Worm (Caenorhabditis elegans) whole organism, early embryonic: Measurements from ENCODE around the gene aaim-1.

Experiments
- B0310.2 ChIP-seq: sonication (generic microtip); optimal IDR thresholded peaks from 2 replicates; lab custom pipeline; 2016; ENCODE audit warnings: mild to moderate bottlenecking, missing genetic modification characterization, missing compliant biosample characterization
- F13C5.2 ChIP-seq: sonication (generic microtip); optimal IDR thresholded peaks from 2 replicates; lab custom pipeline; 2017; ENCODE audit warnings: mild to moderate bottlenecking, missing genetic modification characterization, inconsistent platforms, missing compliant biosample characterization
- aly-1 ChIP-seq: sonication (generic microtip); optimal IDR thresholded peaks from 2 replicates; lab custom pipeline; 2016; ENCODE audit warnings: missing genetic modification characterization, missing compliant biosample characterization
- ama-1 ChIP-seq: fragments of 150-350 bp; optimal IDR thresholded peaks from 2 replicates; lab custom pipeline; 2014
- ceh-13 ChIP-seq: fragments of 200-800 bp; sonication (Bioruptor generic); optimal IDR thresholded peaks from 2 replicates; lab custom pipeline; 2018; ENCODE audit warnings: mild to moderate bottlenecking, missing genetic modification characterization, missing compliant biosample characterization
- ceh-36 ChIP-seq: sonication (generic microtip); optimal IDR thresholded peaks from 2 replicates; lab custom pipeline; 2016; ENCODE audit warnings: missing genetic modification characterization, inconsistent platforms, missing compliant biosample characterization
- ets-7 ChIP-seq: sonication (generic microtip); optimal IDR thresholded peaks from 2 replicates; lab custom pipeline; 2016; ENCODE audit warnings: missing genotype, missing genetic modification characterization, missing compliant biosample characterization
- flt-1 ChIP-seq: fragments of 200-800 bp; sonication (Bioruptor generic); IDR thresholded peaks from 2 replicates; pipeline ENCODE4 v1.3.6; 2022; ENCODE audit warnings: missing genetic modification characterization, missing compliant biosample characterization
- hmbx-1 ChIP-seq: sonication (generic microtip); optimal IDR thresholded peaks from 2 replicates; lab custom pipeline; 2016; ENCODE audit warnings: mild to moderate bottlenecking, missing genetic modification characterization, missing compliant biosample characterization
- hmg-4 ChIP-seq: fragments of 200-800 bp; sonication (Bioruptor generic); optimal IDR thresholded peaks from 2 replicates; lab custom pipeline; 2018; ENCODE audit warnings: mild to moderate bottlenecking, missing genetic modification characterization, missing compliant biosample characterization
- hnd-1 ChIP-seq: sonication (generic microtip); optimal IDR thresholded peaks from 2 replicates; lab custom pipeline; 2016; ENCODE audit warnings: missing genetic modification characterization, missing compliant biosample characterization
- pes-1 ChIP-seq: fragments of 200-800 bp; sonication (Bioruptor generic); IDR thresholded peaks from 2 replicates; pipeline ENCODE4 v1.3.6; 2022; ENCODE audit warnings: missing genetic modification reagents, missing genetic modification characterization, missing compliant biosample characterization
- scrt-1 ChIP-seq: fragments of 200-800 bp; sonication (Bioruptor generic); IDR thresholded peaks from 2 replicates; pipeline ENCODE4 v1.3.6; 2022; ENCODE audit warnings: missing genetic modification characterization, missing compliant biosample characterization
- sea-1 ChIP-seq: fragments of 200-800 bp; sonication (Bioruptor generic); conservative IDR thresholded peaks from 2 replicates; pipeline ENCODE4 v1.3.6; 2022; ENCODE audit warnings: missing genetic modification characterization, missing compliant biosample characterization
- tbx-11 ChIP-seq: fragments of 200-800 bp; sonication (Bioruptor generic); IDR thresholded peaks from 2 replicates; pipeline ENCODE4 v1.3.6; 2022; ENCODE audit warnings: missing genetic modification characterization, missing compliant biosample characterization
- tbx-37 ChIP-seq: fragments of 200-800 bp; sonication (Bioruptor generic); conservative IDR thresholded peaks from 2 replicates; pipeline ENCODE4 v1.3.6; 2022; ENCODE audit warnings: missing genetic modification reagents, missing genetic modification characterization, missing compliant biosample characterization
- tra-4 ChIP-seq: sonication (generic microtip); optimal IDR thresholded peaks from 2 replicates; lab custom pipeline; 2017; ENCODE audit warnings: missing genetic modification characterization, missing compliant biosample characterization

aaim-1 gene

ce11 chrX:6519473-6519872 is 42.8 kb downstream of the aaim-1 start:
- TF ChIP-seq pes-1 (GFP tag; lab: Robert Waterston, UW) (no peak), ceh-13 (GFP tag; lab: Kevin White, UChicago) (no peak), sea-1 (GFP tag; lab: Robert Waterston, UW) (no peak), tra-4 (no peak), ets-7 (no peak), flt-1 (GFP tag; lab: Robert Waterston, UW) (no peak), ceh-36 (tag; lab: Kevin White, UChicago) (no peak), tbx-37 (GFP tag; lab: Robert Waterston, UW) (no peak), ama-1 (no peak), F13C5.2 (tag; lab: Kevin White, UChicago) (no peak), B0310.2 (tag; lab: Kevin White, UChicago) (no peak), tbx-11 (GFP tag; lab: Robert Waterston, UW) (no peak), scrt-1 (no peak)

- TF ChIP-seq pes-1 (GFP tag; lab: Robert Waterston, UW): no peak
- TF ChIP-seq ceh-13 (GFP tag; lab: Kevin White, UChicago): no peak
- TF ChIP-seq F13C5.2 (tag; lab: Kevin White, UChicago): no peak
Observed at ce11 chrX:6518537-6518936, 43.7 kb downstream of the aaim-1 start, which contains the start of gene ets-4. Gene ets-4, plus strand, starts transcription at chrX:6518883.

ce11 chrX:6517025-6517770 is 45.0 kb downstream of the aaim-1 start:
- no peak for TF ChIP-seq tbx-37 (GFP tag; lab: Robert Waterston, UW)
- TF ChIP-seq hmbx-1 (tag; lab: Kevin White, UChicago): no peak
- TF ChIP-seq hnd-1 (tag; lab: Kevin White, UChicago): no peak
- TF ChIP-seq ceh-36 (tag; lab: Kevin White, UChicago): no peak
- no peak for TF ChIP-seq B0310.2 (tag; lab: Kevin White, UChicago)
- TF ChIP-seq tra-4: no peak
- TF ChIP-seq ama-1: no peak
- no peak for TF ChIP-seq F13C5.2 (tag; lab: Kevin White, UChicago)
- TF ChIP-seq ets-7: no peak
- TF ChIP-seq aly-1 (tag; lab: Kevin White, UChicago): no peak
- no peak for TF ChIP-seq pes-1 (GFP tag; lab: Robert Waterston, UW)
- TF ChIP-seq ceh-13 (GFP tag; lab: Kevin White, UChicago): no peak
- TF ChIP-seq scrt-1: no peak
- no peak for TF ChIP-seq tbx-11 (GFP tag; lab: Robert Waterston, UW)
- no peak for TF ChIP-seq flt-1 (GFP tag; lab: Robert Waterston, UW)
- no peak for TF ChIP-seq sea-1 (GFP tag; lab: Robert Waterston, UW)
- TF ChIP-seq hmg-4 (GFP tag; lab: Kevin White, UChicago): no peak

- TF ChIP-seq pes-1 (GFP tag; lab: Robert Waterston, UW): no peak
- no peak for TF ChIP-seq hmg-4 (GFP tag; lab: Kevin White, UChicago)
- TF ChIP-seq aly-1 (tag; lab: Kevin White, UChicago): no peak
- TF ChIP-seq ets-7: no peak
- TF ChIP-seq B0310.2 (tag; lab: Kevin White, UChicago): no peak
- TF ChIP-seq flt-1 (GFP tag; lab: Robert Waterston, UW): no peak
- no peak for TF ChIP-seq ceh-13 (GFP tag; lab: Kevin White, UChicago)
- no peak for TF ChIP-seq ceh-36 (tag; lab: Kevin White, UChicago)
- no peak for TF ChIP-seq ama-1
- no peak for TF ChIP-seq tra-4
- no peak for TF ChIP-seq sea-1 (GFP tag; lab: Robert Waterston, UW)
Observed at ce11 chrX:6515267-6515666, 47.0 kb downstream of the aaim-1 start.

- TF ChIP-seq hmbx-1 (tag; lab: Kevin White, UChicago): no peak
- TF ChIP-seq hmg-4 (GFP tag; lab: Kevin White, UChicago): no peak
- TF ChIP-seq scrt-1: no peak
- TF ChIP-seq tbx-11 (GFP tag; lab: Robert Waterston, UW): no peak
- TF ChIP-seq F13C5.2 (tag; lab: Kevin White, UChicago): no peak
- no peak for TF ChIP-seq ets-7
- TF ChIP-seq sea-1 (GFP tag; lab: Robert Waterston, UW): no peak
- TF ChIP-seq B0310.2 (tag; lab: Kevin White, UChicago): no peak
- TF ChIP-seq flt-1 (GFP tag; lab: Robert Waterston, UW): no peak
- TF ChIP-seq ceh-13 (GFP tag; lab: Kevin White, UChicago): no peak
- no peak for TF ChIP-seq ceh-36 (tag; lab: Kevin White, UChicago)
- TF ChIP-seq hnd-1 (tag; lab: Kevin White, UChicago): no peak
- no peak for TF ChIP-seq pes-1 (GFP tag; lab: Robert Waterston, UW)
- TF ChIP-seq aly-1 (tag; lab: Kevin White, UChicago): no peak
- no peak for TF ChIP-seq tra-4
- TF ChIP-seq ama-1: no peak
- no peak for TF ChIP-seq tbx-37 (GFP tag; lab: Robert Waterston, UW)
Observed at ce11 chrX:6514466-6514865, 47.8 kb downstream of the aaim-1 start.

ce11 chrX:6511985-6512384 is 50.2 kb downstream of the aaim-1 start, which contains the start of gene ttr-35:
Gene ttr-35, plus strand, starts transcription at chrX:6512285.
- TF ChIP-seq ama-1 (no peak), scrt-1 (no peak), B0310.2 (tag; lab: Kevin White, UChicago) (no peak), hmg-4 (GFP tag; lab: Kevin White, UChicago) (no peak), flt-1 (GFP tag; lab: Robert Waterston, UW) (no peak)

ce11 chrX:6510627-6511026 is 51.6 kb downstream of the aaim-1 start, which contains the start of gene ttr-36:
Gene ttr-36, plus strand, starts transcription at chrX:6510927.
- no peak for TF ChIP-seq tbx-37 (GFP tag; lab: Robert Waterston, UW)
- TF ChIP-seq hnd-1 (tag; lab: Kevin White, UChicago): no peak
- TF ChIP-seq tra-4: no peak
- no peak for TF ChIP-seq flt-1 (GFP tag; lab: Robert Waterston, UW)
- no peak for TF ChIP-seq aly-1 (tag; lab: Kevin White, UChicago)
- TF ChIP-seq scrt-1: no peak
